Worm (Caenorhabditis elegans) whole organism, late embryonic: Measurements from ENCODE around the gene M05D6.2.

ENCODE experiments used
- C08G9.2 ChIP-seq: sonication (generic microtip); optimal IDR thresholded peaks from 2 replicates; lab custom pipeline; 2016; ENCODE audit warnings: mild to moderate bottlenecking, missing genetic modification characterization, moderate library complexity, missing compliant biosample characterization
- ama-1 ChIP-seq: fragments of 150-350 bp; optimal IDR thresholded peaks from 2 replicates; lab custom pipeline; 2014
- ceh-22 ChIP-seq: sonication (generic microtip); optimal IDR thresholded peaks from 2 replicates; lab custom pipeline; 2017; ENCODE audit warnings: missing biosample characterization, missing genetic modification characterization
- dve-1 ChIP-seq: sonication (generic microtip); optimal IDR thresholded peaks from 2 replicates; lab custom pipeline; 2017; ENCODE audit warnings: antibody characterized with exemption, mild to moderate bottlenecking, missing genetic modification characterization, missing compliant biosample characterization
- elt-2 ChIP-seq: sonication (generic microtip); optimal IDR thresholded peaks from 2 replicates; lab custom pipeline; 2016; ENCODE audit warnings: missing genetic modification reagents, missing genetic modification characterization, missing compliant biosample characterization
- elt-4 ChIP-seq: sonication (generic microtip); optimal IDR thresholded peaks from 2 replicates; lab custom pipeline; 2016; ENCODE audit warnings: missing genetic modification characterization, missing compliant biosample characterization
- lin-11 ChIP-seq: fragments of 200-800 bp; sonication (Bioruptor generic); optimal IDR thresholded peaks from 2 replicates; lab custom pipeline; 2018; ENCODE audit warnings: mild to moderate bottlenecking, missing genetic modification characterization, missing compliant biosample characterization
- madf-2 ChIP-seq: sonication (generic microtip); optimal IDR thresholded peaks from 2 replicates; lab custom pipeline; 2017; ENCODE audit warnings: missing genetic modification characterization, missing compliant biosample characterization
- pha-4 ChIP-seq: fragments of 150-350 bp; optimal IDR thresholded peaks from 2 replicates; lab custom pipeline; 2018; ENCODE audit warnings: missing biosample characterization, missing genetic modification reagents, missing genetic modification characterization
- pqm-1 ChIP-seq: sonication (generic microtip); optimal IDR thresholded peaks from 2 replicates; lab custom pipeline; 2016; ENCODE audit warnings: missing genetic modification characterization, missing compliant biosample characterization
- sox-4 ChIP-seq: sonication (generic microtip); optimal IDR thresholded peaks from 2 replicates; lab custom pipeline; 2017; ENCODE audit warnings: mild to moderate bottlenecking, missing genetic modification characterization, inconsistent platforms, missing compliant biosample characterization
- tbx-2 ChIP-seq: sonication (generic microtip); optimal IDR thresholded peaks from 2 replicates; lab custom pipeline; 2016; ENCODE audit warnings: missing genetic modification characterization, missing compliant biosample characterization
- tbx-7 ChIP-seq: sonication (generic microtip); optimal IDR thresholded peaks from 2 replicates; lab custom pipeline; 2016; ENCODE audit warnings: missing genotype, missing genetic modification characterization, missing compliant biosample characterization

DNA sequence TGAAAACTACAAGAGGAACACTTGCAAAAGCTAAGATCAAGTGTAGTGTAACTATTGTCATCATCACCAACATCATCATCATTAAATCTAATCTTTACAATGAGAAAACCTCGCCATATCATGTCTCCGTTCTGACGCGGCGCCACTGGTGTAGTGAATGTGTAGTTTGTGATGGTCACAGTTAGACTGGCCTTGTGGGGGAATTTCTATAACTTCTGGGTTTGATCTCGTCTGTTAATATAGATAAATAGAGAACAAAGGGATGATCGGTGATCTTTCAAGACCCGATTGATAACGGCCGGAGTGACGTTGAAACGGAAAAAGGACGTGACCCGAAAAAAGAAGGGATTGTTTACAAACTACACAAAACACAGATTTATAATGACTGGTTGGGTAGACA is 27.1 kb upstream of the M05D6.2 start:
- TF ChIP-seq tbx-7 (tag; lab: Kevin White, UChicago) (no peak), elt-2 (tag; lab: Kevin White, UChicago) (no peak), tbx-2 (tag; lab: Kevin White, UChicago) (no peak), lin-11 (tag; lab: Kevin White, UChicago) (no peak), dve-1 (no peak), elt-4 (no peak), pha-4 (tag; lab: Kevin White, UChicago) (no peak), ama-1 (no peak), pqm-1 (tag; lab: Kevin White, UChicago) (no peak), sox-4 (tag; lab: Kevin White, UChicago) (no peak), ceh-22 (tag; lab: Kevin White, UChicago) (no peak), madf-2 (no peak), C08G9.2 (tag; lab: Kevin White, UChicago) (no peak)
